Worm (Caenorhabditis elegans) whole organism, young adult: ENCODE data around the gene nos-1.

Experiments
- F49E8.2 ChIP-seq: sonication (generic microtip); optimal IDR thresholded peaks from 3 replicates; lab custom pipeline; 2017; ENCODE audit warnings: missing genetic modification characterization, mild to moderate bottlenecking, missing compliant biosample characterization, antibody characterized with exemption, moderate library complexity; ENCODE audit not compliant: insufficient read depth
- Y56A3A.18 ChIP-seq: fragments of 200-800 bp; sonication (Bioruptor generic); IDR thresholded peaks from 2 replicates; pipeline ENCODE4 v1.3.6; 2022; ENCODE audit warnings: missing genetic modification reagents, missing genetic modification characterization, missing compliant biosample characterization
- ama-1 ChIP-seq, 3 experiments: fragments of 150-350 bp in 1 of 3; sonication (generic microtip) in 2 of 3; optimal IDR thresholded peaks; 2 replicates each; lab custom pipeline; 2014 to 2018; ENCODE audit warnings: missing biosample characterization in 2 of 3, missing genetic modification characterization in 2 of 3, missing genetic modification reagents in 2 of 3
- bed-2 ChIP-seq: fragments of 200-800 bp; sonication (Bioruptor generic); IDR thresholded peaks from 2 replicates; pipeline ENCODE4 v1.3.6; 2022; ENCODE audit warnings: missing genetic modification reagents, missing genetic modification characterization, missing compliant biosample characterization
- ceh-91 ChIP-seq: fragments of 200-800 bp; sonication (Bioruptor generic); IDR thresholded peaks from 2 replicates; pipeline ENCODE4 v1.3.6; 2022; ENCODE audit warnings: missing genetic modification reagents, missing genetic modification characterization, missing compliant biosample characterization
- ets-4 ChIP-seq: fragments of 200-800 bp; sonication (Bioruptor generic); optimal IDR thresholded peaks from 2 replicates; lab custom pipeline; 2018; ENCODE audit warnings: mild to moderate bottlenecking, missing genetic modification characterization, missing compliant biosample characterization
- lin-35 ChIP-seq, 3 experiments: fragments of 150-350 bp in 2 of 3; sonication (generic microtip) in 1 of 3; optimal IDR thresholded peaks; 2 replicates each; lab custom pipeline; 2014 to 2018; ENCODE audit warnings: missing biosample characterization in 3 of 3, missing genetic modification characterization in 3 of 3, missing genetic modification reagents in 3 of 3
- madf-6 ChIP-seq: fragments of 200-800 bp; sonication (Bioruptor generic); IDR thresholded peaks from 2 replicates; pipeline ENCODE4 v1.3.6; 2022; ENCODE audit warnings: missing genetic modification reagents, missing genetic modification characterization, missing compliant biosample characterization
- nfya-2 ChIP-seq: fragments of 200-800 bp; sonication (Bioruptor generic); IDR thresholded peaks from 2 replicates; pipeline ENCODE4 v1.3.6; 2022; ENCODE audit warnings: missing genetic modification reagents, missing genetic modification characterization, missing compliant biosample characterization
- nhr-90 ChIP-seq: sonication (generic microtip); optimal IDR thresholded peaks from 2 replicates; lab custom pipeline; 2016; ENCODE audit warnings: missing genotype, mild to moderate bottlenecking, missing genetic modification characterization, missing compliant biosample characterization
- ztf-22 ChIP-seq: fragments of 200-800 bp; sonication (Bioruptor generic); optimal IDR thresholded peaks from 2 replicates; lab custom pipeline; 2018; ENCODE audit warnings: mild to moderate bottlenecking, missing genetic modification characterization, moderate library complexity, missing compliant biosample characterization

DNA sequence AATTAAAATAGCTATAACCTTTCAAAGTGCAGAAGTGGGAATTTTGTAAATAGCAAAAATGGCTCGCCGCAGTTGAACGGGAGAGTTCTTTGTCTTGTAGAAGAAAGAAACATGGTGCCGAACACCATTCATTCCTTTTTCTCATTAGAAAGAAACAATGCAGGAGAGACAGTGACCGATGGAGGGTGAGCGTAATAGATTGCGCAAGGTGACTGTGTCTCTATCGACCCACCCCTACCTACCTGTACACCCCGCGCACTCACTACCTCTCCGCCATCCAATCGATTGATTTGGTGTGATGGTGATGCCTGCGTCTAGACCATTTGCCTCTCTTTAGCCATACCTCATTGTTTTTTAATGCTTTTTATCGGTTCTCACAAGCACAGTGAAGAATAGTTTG, 36.2 kb upstream of the nos-1 start:
- TF ChIP-seq ceh-91 (GFP tag; lab: Robert Waterston, UW) (no peak), nfya-2 (no peak), bed-2 (no peak), madf-6 (no peak), lin-35 (GFP tag; optimal IDR thresholded peaks at IDR 0.05; lab: Kevin White, UChicago) (no peak), Y56A3A.18 (GFP tag; lab: Robert Waterston, UW) (no peak), ama-1 (optimal IDR thresholded peaks at IDR 0.05; lab: Kevin White, UChicago) (no peak), ama-1 (GFP tag; optimal IDR thresholded peaks at IDR 0.05; lab: Kevin White, UChicago) (no peak), F49E8.2 (tag; lab: Kevin White, UChicago) (no peak), ztf-22 (GFP tag; lab: Kevin White, UChicago) (no peak), ets-4 (GFP tag; lab: Kevin White, UChicago) (no peak), nhr-90 (tag; lab: Kevin White, UChicago) (no peak)
